Worm (Caenorhabditis elegans): Measurements from ENCODE around the gene clec-39.

Gene clec-39

DNA sequence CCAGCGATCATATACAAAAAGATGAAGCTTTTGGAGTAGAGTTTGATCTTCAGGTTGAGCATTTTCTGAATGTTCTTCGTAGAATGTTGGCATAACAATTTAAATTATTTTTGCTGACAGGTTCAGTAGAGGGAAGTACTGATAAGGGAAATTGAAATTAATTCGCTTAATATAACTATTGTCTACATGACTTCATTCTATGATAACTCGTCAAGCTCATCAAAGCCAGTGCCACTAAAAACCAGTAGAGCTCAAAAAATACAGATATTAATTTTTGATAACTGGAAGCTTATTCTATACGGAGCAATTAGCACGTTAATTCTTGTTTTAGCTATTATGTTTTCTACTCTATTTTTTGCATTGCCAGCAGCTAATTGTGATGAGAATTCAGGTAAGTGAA, at the start of gene clec-39, which contains the start of gene clec-29:
clec-39 (plus strand) TSS at position 169 of the 400 bp plus-strand sequence.
clec-29 (minus strand) TSS at position 101 of the 400 bp plus-strand sequence.
- TF ChIP-seq ztf-11 (tag; optimal IDR thresholded peaks at IDR 0.05) (no peak), gmeb-1 (tag; optimal IDR thresholded peaks at IDR 0.05) (no peak), nhr-10 (tag; optimal IDR thresholded peaks at IDR 0.05) (no peak), nhr-77 (tag; optimal IDR thresholded peaks at IDR 0.05) (no peak)

DNA sequence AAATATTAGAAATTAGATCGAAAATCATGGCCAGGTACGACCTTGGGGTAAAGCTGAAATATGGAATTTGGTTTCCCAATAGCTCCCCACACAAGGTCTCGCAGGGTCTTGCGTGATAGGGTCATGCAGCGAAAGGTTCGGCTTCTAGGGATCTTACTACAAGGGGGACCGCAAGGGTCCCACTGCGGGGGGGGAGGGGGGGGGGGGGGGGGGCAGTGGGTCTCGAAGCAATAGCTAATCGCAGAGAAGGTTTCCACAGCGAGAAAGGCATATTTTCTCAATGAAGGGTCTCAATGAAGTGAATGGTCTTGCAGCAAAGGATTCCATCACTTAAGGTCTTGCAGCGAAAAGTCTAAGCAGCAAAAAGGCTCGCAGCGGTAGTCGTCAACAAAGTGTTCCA, 46.1 kb upstream of the clec-39 start:
- TF ChIP-seq elt-1 (tag; optimal IDR thresholded peaks at IDR 0.05) (no peak), alr-1 (tag; optimal IDR thresholded peaks at IDR 0.05) (no peak), nhr-12 (tag; optimal IDR thresholded peaks at IDR 0.05) (no peak), nhr-129 (tag; optimal IDR thresholded peaks at IDR 0.05) (no peak), blmp-1 (tag; optimal IDR thresholded peaks at IDR 0.05; ENCODE audit: insufficient read depth) (no peak), ceh-16 (tag; optimal IDR thresholded peaks at IDR 0.05) (no peak), sma-9 (GFP tag; optimal IDR thresholded peaks at IDR 0.05) (no peak), sma-9 (tag; optimal IDR thresholded peaks at IDR 0.05) (no peak), snpc-4 (tag; optimal IDR thresholded peaks at IDR 0.05) (no peak), fos-1 (tag; optimal IDR thresholded peaks at IDR 0.05) (no peak), lin-13 (GFP tag; optimal IDR thresholded peaks at IDR 0.05) (no peak), dmd-4 (tag; optimal IDR thresholded peaks at IDR 0.05) (no peak)

DNA sequence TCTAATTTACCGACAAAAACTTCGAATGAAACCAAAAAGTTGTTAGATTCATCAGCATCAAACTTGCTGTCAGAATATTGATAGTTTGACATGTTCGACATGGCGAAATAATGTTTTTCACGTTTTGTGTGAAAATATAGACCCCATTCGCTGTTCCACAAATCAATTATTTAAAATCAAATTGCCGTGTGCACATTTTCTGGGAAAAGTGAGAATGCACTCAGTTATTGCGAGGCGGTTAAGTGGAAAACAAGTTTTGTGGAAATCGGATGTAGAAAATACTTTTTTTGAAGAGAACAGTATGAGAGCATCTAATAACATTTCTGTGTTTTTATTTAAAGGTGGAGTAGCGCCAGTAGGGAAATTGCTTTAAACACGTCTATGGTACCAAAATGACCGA, 45.3 kb upstream of the clec-39 start, which contains the start of gene srw-42:
srw-42 (minus strand) TSS at position 101 of the 400 bp plus-strand sequence.
- TF ChIP-seq lin-11 (tag; optimal IDR thresholded peaks at IDR 0.05) (no peak), ceh-82 (tag; optimal IDR thresholded peaks at IDR 0.05) (no peak), nhr-23 (tag; optimal IDR thresholded peaks at IDR 0.05) (no peak), aly-2 (tag; optimal IDR thresholded peaks at IDR 0.05) (no peak)

DNA sequence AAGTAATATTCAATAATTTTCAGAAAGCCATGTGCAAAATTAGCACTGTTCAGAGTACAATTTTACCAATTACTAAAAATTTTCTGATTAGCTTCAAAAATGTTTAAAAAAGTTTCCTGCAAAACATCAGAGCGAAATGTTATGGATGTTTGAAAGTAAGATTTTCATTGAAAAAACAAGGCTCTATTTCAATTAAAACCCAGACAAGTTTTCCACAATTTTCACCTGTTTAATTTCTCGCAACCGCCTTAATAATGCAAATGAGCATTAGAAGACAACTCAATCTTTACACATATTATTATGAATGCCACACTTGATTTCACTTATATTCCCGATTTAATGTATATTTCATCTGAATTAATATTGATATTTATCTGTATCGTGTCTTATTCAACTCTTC, 44.5 kb upstream of the clec-39 start, which contains the start of gene srz-101:
srz-101 (plus strand) TSS at position 301 of the 400 bp plus-strand sequence.
- TF ChIP-seq nhr-23 (tag; optimal IDR thresholded peaks at IDR 0.05) (no peak), skn-1 (tag; optimal IDR thresholded peaks at IDR 0.05) (no peak), R02D3.7 (tag; optimal IDR thresholded peaks at IDR 0.05) (no peak), elt-3 (tag; optimal IDR thresholded peaks at IDR 0.05) (no peak), alr-1 (tag; optimal IDR thresholded peaks at IDR 0.05) (no peak), egl-27 (tag; optimal IDR thresholded peaks at IDR 0.05) (no peak), nhr-21 (tag; optimal IDR thresholded peaks at IDR 0.05) (no peak), ztf-11 (tag; optimal IDR thresholded peaks at IDR 0.05) (no peak), ceh-82 (tag; optimal IDR thresholded peaks at IDR 0.05) (no peak), nhr-77 (tag; optimal IDR thresholded peaks at IDR 0.05) (no peak), ceh-16 (tag; optimal IDR thresholded peaks at IDR 0.05) (no peak), nhr-11 (tag; optimal IDR thresholded peaks at IDR 0.05) (no peak), blmp-1 (tag; optimal IDR thresholded peaks at IDR 0.05; ENCODE audit: insufficient read depth) (no peak), ztf-1 (GFP tag; conservative IDR thresholded peaks at IDR 0.05) (no peak), nhr-237 (tag; optimal IDR thresholded peaks at IDR 0.05) (no peak), mab-5 (tag; optimal IDR thresholded peaks at IDR 0.05) (no peak)

DNA sequence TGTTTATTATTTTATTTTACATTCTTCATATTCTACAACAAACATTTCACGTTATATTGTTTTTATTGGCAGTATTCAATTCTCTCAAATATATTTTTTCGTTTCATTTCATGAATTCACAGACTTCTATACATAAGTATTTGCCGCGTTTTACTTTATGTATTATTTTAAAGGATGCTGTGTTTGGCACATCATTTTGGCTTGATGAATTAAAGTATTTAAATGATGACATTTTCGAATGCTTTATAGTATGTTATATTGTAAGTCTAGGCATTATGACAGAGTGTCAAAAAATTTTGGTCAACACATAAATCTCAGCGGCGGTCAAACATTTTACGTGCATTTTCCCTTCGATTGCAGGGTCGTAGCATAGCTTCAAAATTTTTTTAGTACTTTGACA, 43.6 kb upstream of the clec-39 start:
- TF ChIP-seq lsy-2 (tag; optimal IDR thresholded peaks at IDR 0.05): no peak
- TF ChIP-seq sma-9 (GFP tag; optimal IDR thresholded peaks at IDR 0.05): no peak
- no peak for TF ChIP-seq sma-9 (tag; optimal IDR thresholded peaks at IDR 0.05)
- no peak for TF ChIP-seq unc-55 (GFP tag; optimal IDR thresholded peaks at IDR 0.05)
- no peak for TF ChIP-seq nhr-23 (tag; optimal IDR thresholded peaks at IDR 0.05)
- TF ChIP-seq egl-27 (tag; optimal IDR thresholded peaks at IDR 0.05): no peak
- TF ChIP-seq alr-1 (tag; optimal IDR thresholded peaks at IDR 0.05): no peak

DNA sequence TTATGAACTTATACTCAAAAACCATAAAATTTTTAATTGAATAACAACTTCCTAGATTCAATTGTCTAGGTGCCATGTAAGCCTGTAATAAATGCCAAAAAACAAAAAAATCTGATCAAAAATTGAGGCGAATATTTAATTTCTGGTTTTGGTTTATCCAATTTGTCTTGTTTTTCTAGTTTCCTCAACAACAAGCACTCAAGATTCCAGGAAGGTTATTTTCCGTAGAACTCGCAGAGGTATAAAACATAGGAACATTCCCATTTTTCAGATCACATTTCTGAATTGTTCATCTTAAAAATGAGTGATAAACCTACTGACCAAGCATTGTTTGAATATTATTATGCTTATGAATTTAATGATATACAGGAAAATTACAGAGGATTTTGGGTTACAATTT, 41.9 kb upstream of the clec-39 start, which contains the start of gene srw-41:
srw-41 (plus strand) TSS at position 301 of the 400 bp plus-strand sequence.
- TF ChIP-seq mbf-1 (tag; optimal IDR thresholded peaks at IDR 0.05) (no peak), nhr-21 (tag; optimal IDR thresholded peaks at IDR 0.05) (no peak), fos-1 (tag; optimal IDR thresholded peaks at IDR 0.05) (no peak), sma-9 (GFP tag; optimal IDR thresholded peaks at IDR 0.05) (no peak), sma-9 (tag; optimal IDR thresholded peaks at IDR 0.05) (no peak), nhr-23 (tag; optimal IDR thresholded peaks at IDR 0.05) (no peak), egl-27 (tag; optimal IDR thresholded peaks at IDR 0.05) (no peak)
